Worm (Caenorhabditis elegans) whole organism, L1 larva: ENCODE measurements around the gene tebp-1.

Experiments used
- C04F5.9 ChIP-seq: sonication (generic microtip); optimal IDR thresholded peaks from 2 replicates; lab custom pipeline; 2016; ENCODE audit warnings: missing genetic modification characterization, missing compliant biosample characterization
- alr-1 ChIP-seq: fragments of 200-800 bp; sonication (Bioruptor generic); optimal IDR thresholded peaks from 2 replicates; lab custom pipeline; 2018; ENCODE audit warnings: borderline replicate concordance, mild to moderate bottlenecking, missing genetic modification characterization, missing compliant biosample characterization
- aly-2 ChIP-seq: fragments of 150-350 bp; optimal IDR thresholded peaks from 2 replicates; lab custom pipeline; 2014; ENCODE audit warnings: missing biosample characterization, missing genetic modification characterization
- ama-1 ChIP-seq: fragments of 150-350 bp; optimal IDR thresholded peaks from 2 replicates; lab custom pipeline; 2014
- blmp-1 ChIP-seq: fragments of 150-350 bp; optimal IDR thresholded peaks from 2 replicates; lab custom pipeline; 2014; ENCODE audit warnings: missing biosample characterization, missing genetic modification characterization
- ceh-63 ChIP-seq: fragments of 200-800 bp; sonication (Bioruptor generic); optimal IDR thresholded peaks from 2 replicates; lab custom pipeline; 2018; ENCODE audit warnings: mild to moderate bottlenecking, missing genetic modification characterization, missing compliant biosample characterization
- ceh-82 ChIP-seq, 3 experiments: fragments of 150-350 bp in 1 of 3; sonication (generic microtip) in 2 of 3; optimal IDR thresholded peaks; 2 replicates each; lab custom pipeline; 2014 to 2017; ENCODE audit warnings: missing biosample characterization in 3 of 3, missing genetic modification characterization in 3 of 3
- ceh-88 ChIP-seq: fragments of 200-800 bp; sonication (Bioruptor generic); IDR thresholded peaks from 2 replicates; pipeline ENCODE4 v1.3.6; 2022; ENCODE audit warnings: missing genetic modification characterization, missing compliant biosample characterization
- ceh-90 ChIP-seq: sonication (generic microtip); optimal IDR thresholded peaks from 2 replicates; lab custom pipeline; 2016; ENCODE audit warnings: missing genetic modification characterization, missing compliant biosample characterization
- dpl-1 ChIP-seq, 3 experiments: fragments of 150-350 bp in 2 of 3; sonication (generic microtip) in 1 of 3; optimal IDR thresholded peaks; 2 replicates each; lab custom pipeline; 2014 to 2017; ENCODE audit warnings: missing biosample characterization in 3 of 3, missing genetic modification characterization in 3 of 3, missing genetic modification reagents in 3 of 3
- dsc-1 ChIP-seq: sonication (generic microtip); optimal IDR thresholded peaks from 2 replicates; lab custom pipeline; 2016; ENCODE audit warnings: mild to moderate bottlenecking, missing genetic modification characterization, missing compliant biosample characterization
- efl-1 ChIP-seq, 4 experiments: fragments of 150-350 bp; optimal IDR thresholded peaks in 3 of 4; peaks in 1 of 4; 1 replicate in 1 of 4; 2 replicates in 3 of 4; lab custom pipeline; 2014; ENCODE audit warnings: missing biosample characterization in 2 of 4, missing genetic modification characterization in 2 of 4, missing genetic modification reagents in 2 of 4
- efl-3 ChIP-seq: fragments of 200-800 bp; sonication (Bioruptor generic); optimal IDR thresholded peaks from 2 replicates; lab custom pipeline; 2018; ENCODE audit warnings: mild to moderate bottlenecking, missing genetic modification characterization, missing compliant biosample characterization
- elt-2 ChIP-seq: sonication (generic microtip); optimal IDR thresholded peaks from 2 replicates; lab custom pipeline; 2016; ENCODE audit warnings: missing genetic modification characterization, mild to moderate bottlenecking, inconsistent platforms, missing compliant biosample characterization, missing genetic modification reagents
- fos-1 ChIP-seq: fragments of 150-350 bp; optimal IDR thresholded peaks from 2 replicates; lab custom pipeline; 2014; ENCODE audit warnings: missing biosample characterization, missing genetic modification characterization
- jun-1 ChIP-seq: fragments of 150-350 bp; optimal IDR thresholded peaks from 2 replicates; lab custom pipeline; 2014; ENCODE audit warnings: missing biosample characterization, missing genetic modification reagents, missing genetic modification characterization
- lin-35 ChIP-seq, 2 experiments: fragments of 150-350 bp; optimal IDR thresholded peaks; 2 replicates each; lab custom pipeline; 2014; ENCODE audit warnings: missing biosample characterization in 2 of 2, missing genetic modification characterization in 2 of 2, missing genetic modification reagents in 2 of 2
- lir-3 ChIP-seq: sonication (generic microtip); optimal IDR thresholded peaks from 2 replicates; lab custom pipeline; 2016; ENCODE audit warnings: mild to moderate bottlenecking, missing genetic modification characterization, moderate library complexity, missing compliant biosample characterization; ENCODE audit not compliant: poor library complexity
- lsy-2 ChIP-seq, 2 experiments: fragments of 150-350 bp; optimal IDR thresholded peaks; 2 replicates each; lab custom pipeline; 2014; ENCODE audit warnings: missing biosample characterization in 2 of 2, missing genetic modification characterization in 2 of 2
- mab-9 ChIP-seq: fragments of 200-800 bp; sonication (Bioruptor generic); IDR thresholded peaks from 2 replicates; pipeline ENCODE4 v1.3.6; 2022; ENCODE audit warnings: missing genetic modification reagents, missing genetic modification characterization, missing compliant biosample characterization
- mep-1 ChIP-seq: fragments of 150-350 bp; optimal IDR thresholded peaks from 2 replicates; lab custom pipeline; 2014; ENCODE audit warnings: missing biosample characterization, missing genetic modification characterization
- nhr-11 ChIP-seq: fragments of 150-350 bp; optimal IDR thresholded peaks from 2 replicates; lab custom pipeline; 2014; ENCODE audit warnings: missing biosample characterization, missing genetic modification characterization
- nhr-19 ChIP-seq: fragments of 200-800 bp; sonication (Bioruptor generic); conservative IDR thresholded peaks from 2 replicates; pipeline ENCODE4 v1.3.6; 2022; ENCODE audit warnings: missing genetic modification characterization, missing compliant biosample characterization
- nhr-71 ChIP-seq: sonication (generic microtip); optimal IDR thresholded peaks from 2 replicates; lab custom pipeline; 2016; ENCODE audit warnings: mild to moderate bottlenecking, missing genetic modification characterization, moderate library complexity, missing compliant biosample characterization
- nhr-77 ChIP-seq: fragments of 150-350 bp; optimal IDR thresholded peaks from 2 replicates; lab custom pipeline; 2014; ENCODE audit warnings: missing biosample characterization, missing genetic modification characterization
- nhr-85 ChIP-seq: sonication (generic microtip); peaks from one replicate; lab custom pipeline; 2016; ENCODE audit warnings: missing genetic modification characterization, inconsistent platforms, missing compliant biosample characterization
- nhr-90 ChIP-seq: sonication (generic microtip); optimal IDR thresholded peaks from 2 replicates; lab custom pipeline; 2016; ENCODE audit warnings: mild to moderate bottlenecking, missing genetic modification characterization, missing compliant biosample characterization; ENCODE audit not compliant: poor library complexity
- pax-3 ChIP-seq: fragments of 200-800 bp; sonication (Bioruptor generic); optimal IDR thresholded peaks from 2 replicates; lab custom pipeline; 2018; ENCODE audit warnings: mild to moderate bottlenecking, missing genetic modification characterization, moderate library complexity, missing compliant biosample characterization
- rnt-1 ChIP-seq: sonication (generic microtip); optimal IDR thresholded peaks from 2 replicates; lab custom pipeline; 2016; ENCODE audit warnings: mild to moderate bottlenecking, missing genetic modification characterization, moderate library complexity, missing compliant biosample characterization
- skn-1 ChIP-seq: fragments of 150-350 bp; optimal IDR thresholded peaks from 2 replicates; lab custom pipeline; 2014; ENCODE audit warnings: missing biosample characterization, missing genetic modification characterization
- snpc-4 ChIP-seq: fragments of 150-350 bp; optimal IDR thresholded peaks from 2 replicates; lab custom pipeline; 2014; ENCODE audit warnings: missing biosample characterization, missing genetic modification characterization
- snu-23 ChIP-seq: sonication (generic microtip); optimal IDR thresholded peaks from 2 replicates; lab custom pipeline; 2016; ENCODE audit warnings: missing genetic modification characterization, missing compliant biosample characterization
- sox-4 ChIP-seq: sonication (generic microtip); optimal IDR thresholded peaks from 2 replicates; lab custom pipeline; 2016; ENCODE audit warnings: missing genetic modification characterization, missing compliant biosample characterization
- sptf-1 ChIP-seq: fragments of 150-350 bp; optimal IDR thresholded peaks from 2 replicates; lab custom pipeline; 2014; ENCODE audit warnings: missing biosample characterization, missing genetic modification characterization
- sup-37 ChIP-seq: fragments of 200-800 bp; sonication (Bioruptor generic); optimal IDR thresholded peaks from 2 replicates; lab custom pipeline; 2018; ENCODE audit warnings: mild to moderate bottlenecking, missing genetic modification characterization, missing compliant biosample characterization
- swsn-7 ChIP-seq: sonication (generic microtip); optimal IDR thresholded peaks from 2 replicates; lab custom pipeline; 2016; ENCODE audit warnings: missing genetic modification characterization, missing compliant biosample characterization
- tlp-1 ChIP-seq: fragments of 150-350 bp; optimal IDR thresholded peaks from 2 replicates; lab custom pipeline; 2014; ENCODE audit warnings: missing biosample characterization, missing genetic modification characterization
- unc-98 ChIP-seq: fragments of 200-800 bp; sonication (Bioruptor generic); IDR thresholded peaks from 2 replicates; pipeline ENCODE4 v1.3.6; 2022; ENCODE audit warnings: missing genetic modification characterization, missing compliant biosample characterization
- xbp-1 ChIP-seq: sonication (generic microtip); optimal IDR thresholded peaks from 2 replicates; lab custom pipeline; 2016; ENCODE audit warnings: missing genetic modification characterization, missing compliant biosample characterization
- zip-4 ChIP-seq: fragments of 200-800 bp; sonication (Bioruptor generic); optimal IDR thresholded peaks from 2 replicates; lab custom pipeline; 2018; ENCODE audit warnings: mild to moderate bottlenecking, missing genetic modification characterization, moderate library complexity, missing compliant biosample characterization
- ztf-4 ChIP-seq: fragments of 150-350 bp; optimal IDR thresholded peaks from 2 replicates; lab custom pipeline; 2014; ENCODE audit warnings: missing biosample characterization, missing genetic modification characterization

tebp-1 gene

DNA sequence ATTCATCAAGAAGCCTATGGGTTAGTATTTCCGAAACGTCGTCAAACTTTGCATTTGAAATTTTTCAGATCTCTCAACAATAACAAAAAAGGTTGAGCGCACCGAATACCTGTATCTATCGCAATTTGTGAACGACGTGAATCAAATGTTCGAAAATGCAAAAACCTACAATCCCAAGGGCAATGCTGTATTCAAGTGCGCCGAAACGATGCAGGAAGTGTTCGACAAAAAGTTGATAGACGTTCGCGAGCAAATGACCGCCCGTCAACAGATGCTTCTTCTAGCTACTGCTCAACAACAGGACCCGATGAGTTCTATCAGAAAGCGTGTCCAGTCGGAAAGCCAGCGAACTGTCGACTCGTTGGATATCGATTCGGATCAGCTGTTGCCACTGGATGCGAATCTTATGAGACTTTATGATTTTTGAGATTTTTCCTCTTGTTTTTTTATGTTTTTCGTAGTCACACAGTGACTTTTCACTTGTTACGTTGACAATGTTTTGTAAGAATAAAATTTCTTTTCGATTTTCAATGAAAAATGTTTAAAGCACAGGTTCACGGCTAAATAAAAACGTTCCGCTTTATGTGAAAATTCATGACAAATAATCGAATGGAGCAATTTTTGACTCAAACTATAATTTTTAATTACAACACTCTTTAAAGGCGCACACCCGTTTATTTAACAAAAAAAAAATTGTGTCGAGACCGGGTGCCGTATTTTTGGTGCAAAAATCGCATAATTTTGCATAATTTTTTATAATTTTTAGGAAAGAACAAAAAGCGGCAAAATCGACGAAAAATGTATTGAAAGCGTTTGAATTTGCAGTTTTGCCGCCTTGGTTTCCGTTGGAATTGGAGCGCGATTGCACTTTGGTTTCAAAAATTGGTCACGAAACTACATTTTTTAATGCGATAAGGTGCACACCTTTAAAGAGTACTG, 45.8 kb downstream of the tebp-1 start:
- TF ChIP-seq elt-2 (tag; lab: Kevin White, UChicago) (no peak), rnt-1 (tag; lab: Kevin White, UChicago) (no peak), unc-98 (no peak), jun-1 (no peak), xbp-1 (tag; lab: Kevin White, UChicago) (no peak), nhr-19 (GFP tag; lab: Robert Waterston, UW) (no peak), sptf-1 (tag; lab: Kevin White, UChicago) (no peak), ceh-88 (GFP tag; lab: Robert Waterston, UW) (no peak), nhr-11 (no peak), efl-1 (optimal IDR thresholded peaks at IDR 0.05; lab: Kevin White, UChicago) (peak in 1 of 2 experiments; percentile 80), efl-1 (GFP tag; optimal IDR thresholded peaks at IDR 0.05 in 1 of 2; lab: Kevin White, UChicago) (peak in 1 of 2 experiments; percentile 86), efl-3 (GFP tag; lab: Kevin White, UChicago) (no peak), nhr-85 (tag; lab: Kevin White, UChicago) (no peak), nhr-77 (tag; lab: Kevin White, UChicago) (no peak), mep-1 (tag; lab: Kevin White, UChicago) (peak; percentile 92), nhr-90 (tag; lab: Kevin White, UChicago) (no peak), ceh-63 (no peak), nhr-71 (tag; lab: Kevin White, UChicago) (peak; percentile 38), lir-3 (tag; lab: Kevin White, UChicago) (no peak), lsy-2 (tag; optimal IDR thresholded peaks at IDR 0.05; lab: Kevin White, UChicago) (peak in 1 of 2 experiments; percentile 62), swsn-7 (peak; percentile 6), fos-1 (tag; lab: Kevin White, UChicago) (no peak), alr-1 (tag; lab: Kevin White, UChicago) (no peak), skn-1 (tag; lab: Kevin White, UChicago) (peak; percentile 14), dpl-1 (GFP tag; optimal IDR thresholded peaks at IDR 0.05; lab: Kevin White, UChicago) (peak in 1 of 3 experiments; percentile 9), ztf-4 (peak; percentile 86), dsc-1 (tag; lab: Kevin White, UChicago) (no peak), aly-2 (tag; lab: Kevin White, UChicago) (peak; percentile 24), mab-9 (GFP tag; lab: Robert Waterston, UW) (no peak), zip-4 (GFP tag; lab: Kevin White, UChicago) (no peak), C04F5.9 (tag; lab: Kevin White, UChicago) (no peak), sox-4 (tag; lab: Kevin White, UChicago) (no peak), ceh-90 (tag; lab: Kevin White, UChicago) (no peak), pax-3 (tag; lab: Kevin White, UChicago) (no peak), snu-23 (GFP tag; lab: Kevin White, UChicago) (peak; percentile 16), tlp-1 (tag; lab: Kevin White, UChicago) (no peak), ama-1 (lab: Kevin White, UChicago) (peak; percentile 86), ceh-82 (tag; optimal IDR thresholded peaks at IDR 0.05; lab: Kevin White, UChicago) (no peak), lin-35 (GFP tag; optimal IDR thresholded peaks at IDR 0.05; lab: Kevin White, UChicago) (no peak), blmp-1 (tag; lab: Kevin White, UChicago) (peak; percentile 20), sup-37 (GFP tag; lab: Kevin White, UChicago) (no peak)

DNA sequence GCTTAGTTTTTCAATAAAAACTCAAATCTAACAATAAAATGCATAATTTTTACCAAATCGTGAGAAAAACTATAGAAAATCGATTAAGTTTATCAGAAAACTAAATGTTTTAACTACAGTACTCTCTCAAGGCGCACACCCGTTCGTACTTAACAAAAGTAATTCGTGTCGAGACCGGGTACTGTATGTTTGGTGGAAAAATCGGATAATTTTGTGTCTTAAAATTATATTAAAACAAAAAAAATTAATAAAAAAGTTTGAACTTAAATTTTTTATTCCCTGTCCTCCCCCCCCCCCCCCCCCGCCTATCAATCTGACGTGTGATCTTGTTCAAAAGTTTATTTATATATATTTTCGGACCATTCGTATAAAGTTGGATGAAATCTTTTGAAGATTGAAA, 46.5 kb downstream of the tebp-1 start, which contains the start of gene F26H11.4:
TSS of gene F26H11.4 (plus strand) at position 301 of the 400 bp plus-strand sequence.
- TF ChIP-seq nhr-85 (tag; lab: Kevin White, UChicago) (peak; percentile 15), snpc-4 (no peak)
- TF ChIP-seq, all 84 proteins: peak for 1
